Fruit fly (Drosophila melanogaster): ENCODE measurements around the gene CG11052.

dm6 chr3R:7990799-7991423 lies 18.2 kb downstream of the CG11052 start:
- TF ChIP-seq Sin3A (optimal IDR thresholded peaks at IDR 0.05) (no peak), psq (optimal IDR thresholded peaks at IDR 0.05) (no peak), insv (optimal IDR thresholded peaks at IDR 0.05) (no peak)
